Worm (Caenorhabditis elegans): ENCODE measurements around the gene sti-1.

DNA sequence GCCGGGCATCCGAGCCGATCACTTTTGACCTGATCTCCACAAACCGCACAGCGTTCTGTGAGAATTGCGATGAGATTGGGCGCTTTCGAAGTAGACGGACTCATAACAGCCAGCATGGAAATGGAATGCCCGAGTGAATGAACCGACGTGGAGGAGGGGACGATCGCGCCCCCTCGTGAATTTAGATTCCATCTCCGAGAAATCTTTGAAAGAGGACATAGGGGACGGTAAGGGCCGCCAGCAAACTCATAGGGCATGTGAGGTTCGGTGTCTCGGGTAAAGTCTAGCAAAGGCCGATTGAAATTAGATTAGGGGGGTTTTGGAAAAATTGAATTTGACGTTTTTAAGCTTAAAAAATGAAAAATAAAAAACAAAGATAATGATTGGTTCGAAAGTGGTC, 31.2 kb downstream of the sti-1 start, which contains the start of gene nhr-270:
- TF ChIP-seq elt-2 (tag; optimal IDR thresholded peaks at IDR 0.05) (no peak), lsy-2 (tag; optimal IDR thresholded peaks at IDR 0.05) (no peak), ztf-4 (tag; optimal IDR thresholded peaks at IDR 0.05) (no peak), C16A3.4 (tag; optimal IDR thresholded peaks at IDR 0.05) (no peak), lin-13 (GFP tag; optimal IDR thresholded peaks at IDR 0.05) (no peak), nhr-11 (tag; optimal IDR thresholded peaks at IDR 0.05) (no peak), nhr-237 (tag; optimal IDR thresholded peaks at IDR 0.05) (no peak), ceh-63 (GFP tag; optimal IDR thresholded peaks at IDR 0.05) (no peak), ceh-82 (tag; optimal IDR thresholded peaks at IDR 0.05) (no peak), nhr-12 (tag; optimal IDR thresholded peaks at IDR 0.05) (no peak), nhr-20 (tag; optimal IDR thresholded peaks at IDR 0.05) (no peak), ces-1 (GFP tag; optimal IDR thresholded peaks at IDR 0.05) (no peak), blmp-1 (tag; optimal IDR thresholded peaks at IDR 0.05) (no peak)
